Worm (Caenorhabditis elegans) whole organism, L2 larva: ENCODE data around the gene VW02B12L.2.

ENCODE experiments used
- C34F6.9 ChIP-seq: fragments of 150-350 bp; optimal IDR thresholded peaks from 2 replicates; lab custom pipeline; 2014; ENCODE audit warnings: missing biosample characterization, missing genetic modification characterization
- F13H6.1 ChIP-seq: sonication (generic microtip); optimal IDR thresholded peaks from 2 replicates; lab custom pipeline; 2016; ENCODE audit warnings: missing genetic modification characterization, missing compliant biosample characterization
- R02D3.7 ChIP-seq: fragments of 150-350 bp; optimal IDR thresholded peaks from 2 replicates; lab custom pipeline; 2014; ENCODE audit warnings: missing biosample characterization, missing genetic modification characterization
- Y55F3AM.14 ChIP-seq: fragments of 200-800 bp; sonication (Bioruptor generic); optimal IDR thresholded peaks from 2 replicates; lab custom pipeline; 2018; ENCODE audit warnings: mild to moderate bottlenecking, missing genetic modification characterization, missing compliant biosample characterization
- ZK546.5 ChIP-seq: sonication (generic microtip); optimal IDR thresholded peaks from 2 replicates; lab custom pipeline; 2017; ENCODE audit warnings: missing biosample characterization, missing genetic modification characterization
- alr-1 ChIP-seq: fragments of 150-350 bp; optimal IDR thresholded peaks from 2 replicates; lab custom pipeline; 2014; ENCODE audit warnings: missing biosample characterization, missing genetic modification characterization
- aly-2 ChIP-seq: fragments of 150-350 bp; optimal IDR thresholded peaks from 2 replicates; lab custom pipeline; 2014; ENCODE audit warnings: missing biosample characterization, missing genetic modification characterization
- ama-1 ChIP-seq: fragments of 150-350 bp; optimal IDR thresholded peaks from 2 replicates; lab custom pipeline; 2018; ENCODE audit warnings: inconsistent platforms
- blmp-1 ChIP-seq: sonication (generic microtip); optimal IDR thresholded peaks from 2 replicates; lab custom pipeline; 2017; ENCODE audit warnings: missing genetic modification characterization, mild to moderate bottlenecking, missing compliant biosample characterization, antibody characterized with exemption, moderate library complexity; ENCODE audit not compliant: insufficient read depth
- ceh-82 ChIP-seq: fragments of 150-350 bp; optimal IDR thresholded peaks from 2 replicates; lab custom pipeline; 2014; ENCODE audit warnings: missing biosample characterization, missing genetic modification characterization
- dmd-4 ChIP-seq: sonication (generic microtip); optimal IDR thresholded peaks from 2 replicates; lab custom pipeline; 2017; ENCODE audit warnings: missing biosample characterization, missing genetic modification characterization
- egl-27 ChIP-seq: sonication (generic microtip); optimal IDR thresholded peaks from 3 replicates; lab custom pipeline; 2017; ENCODE audit warnings: missing biosample characterization, missing genetic modification reagents, missing genetic modification characterization
- elt-3 ChIP-seq: sonication (generic microtip); optimal IDR thresholded peaks from 2 replicates; lab custom pipeline; 2017; ENCODE audit warnings: missing biosample characterization, missing genetic modification characterization
- fos-1 ChIP-seq: fragments of 150-350 bp; optimal IDR thresholded peaks from 2 replicates; lab custom pipeline; 2014; ENCODE audit warnings: missing biosample characterization, missing genetic modification characterization
- gmeb-1 ChIP-seq: fragments of 150-350 bp; optimal IDR thresholded peaks from 2 replicates; lab custom pipeline; 2014; ENCODE audit warnings: missing biosample characterization, missing genetic modification characterization
- lin-11 ChIP-seq: fragments of 150-350 bp; sonication (generic microtip); optimal IDR thresholded peaks from 2 replicates; lab custom pipeline; 2014; ENCODE audit warnings: missing biosample characterization, missing genetic modification characterization, inconsistent platforms, mixed read lengths
- lin-13 ChIP-seq: fragments of 150-350 bp; optimal IDR thresholded peaks from 2 replicates; lab custom pipeline; 2014; ENCODE audit warnings: missing biosample characterization, missing genetic modification reagents, missing genetic modification characterization
- lsy-2 ChIP-seq, 2 experiments: fragments of 150-350 bp in 1 of 2; sonication (generic microtip) in 1 of 2; optimal IDR thresholded peaks; 2 replicates each; lab custom pipeline; 2014 to 2017; ENCODE audit warnings: missing biosample characterization in 2 of 2, missing genetic modification characterization in 2 of 2
- mab-5 ChIP-seq: fragments of 150-350 bp; optimal IDR thresholded peaks from 2 replicates; lab custom pipeline; 2014; ENCODE audit warnings: missing biosample characterization, missing genetic modification characterization
- nhr-10 ChIP-seq: sonication (generic microtip); optimal IDR thresholded peaks from 2 replicates; lab custom pipeline; 2017; ENCODE audit warnings: missing biosample characterization, missing genetic modification characterization
- nhr-11 ChIP-seq: fragments of 150-350 bp; optimal IDR thresholded peaks from 2 replicates; lab custom pipeline; 2014; ENCODE audit warnings: missing biosample characterization, missing genetic modification characterization
- nhr-129 ChIP-seq: fragments of 150-350 bp; optimal IDR thresholded peaks from 2 replicates; lab custom pipeline; 2014; ENCODE audit warnings: missing biosample characterization, missing genetic modification characterization
- nhr-23 ChIP-seq: fragments of 150-350 bp; optimal IDR thresholded peaks from 2 replicates; lab custom pipeline; 2014; ENCODE audit warnings: missing biosample characterization, missing genetic modification reagents, missing genetic modification characterization
- nhr-237 ChIP-seq: fragments of 150-350 bp; optimal IDR thresholded peaks from 2 replicates; lab custom pipeline; 2014; ENCODE audit warnings: missing biosample characterization, missing genetic modification characterization
- nhr-25 ChIP-seq: fragments of 150-350 bp; sonication (generic microtip); optimal IDR thresholded peaks from 3 replicates; lab custom pipeline; 2014; ENCODE audit warnings: missing biosample characterization, missing genetic modification characterization
- nhr-6 ChIP-seq: fragments of 150-350 bp; optimal IDR thresholded peaks from 2 replicates; lab custom pipeline; 2014; ENCODE audit warnings: missing biosample characterization, missing genetic modification characterization
- nhr-77 ChIP-seq: fragments of 150-350 bp; optimal IDR thresholded peaks from 2 replicates; lab custom pipeline; 2014; ENCODE audit warnings: missing biosample characterization, missing genetic modification characterization
- peb-1 ChIP-seq: fragments of 150-350 bp; optimal IDR thresholded peaks from 2 replicates; lab custom pipeline; 2014; ENCODE audit warnings: missing biosample characterization, missing genetic modification characterization
- sem-4 ChIP-seq: fragments of 150-350 bp; optimal IDR thresholded peaks from 2 replicates; lab custom pipeline; 2014; ENCODE audit warnings: missing biosample characterization, missing genetic modification reagents, missing genetic modification characterization
- skn-1 ChIP-seq: sonication (generic microtip); optimal IDR thresholded peaks from 2 replicates; lab custom pipeline; 2017; ENCODE audit warnings: missing biosample characterization, missing genetic modification characterization
- sma-3 ChIP-seq: sonication (generic microtip); optimal IDR thresholded peaks from 2 replicates; lab custom pipeline; 2016; ENCODE audit warnings: missing genetic modification reagents, missing genetic modification characterization, missing compliant biosample characterization
- sma-9 ChIP-seq, 2 experiments: fragments of 150-350 bp in 1 of 2; sonication (generic microtip) in 1 of 2; optimal IDR thresholded peaks; 2 replicates each; lab custom pipeline; 2014 to 2016; ENCODE audit warnings: missing genetic modification characterization in 2 of 2, mild to moderate bottlenecking in 1 of 2, missing biosample characterization in 1 of 2, missing compliant biosample characterization in 1 of 2, missing genetic modification reagents in 1 of 2, moderate library complexity in 1 of 2
- snpc-4 ChIP-seq: fragments of 150-350 bp; optimal IDR thresholded peaks from 2 replicates; lab custom pipeline; 2014; ENCODE audit warnings: missing biosample characterization, missing genetic modification characterization
- unc-39 ChIP-seq: fragments of 150-350 bp; optimal IDR thresholded peaks from 2 replicates; lab custom pipeline; 2014; ENCODE audit warnings: missing biosample characterization, missing genetic modification characterization
- unc-55 ChIP-seq: fragments of 150-350 bp; sonication (generic microtip); optimal IDR thresholded peaks from 3 replicates; lab custom pipeline; 2014; ENCODE audit warnings: missing biosample characterization, missing genetic modification reagents, missing genetic modification characterization
- unc-62 ChIP-seq: fragments of 150-350 bp; optimal IDR thresholded peaks from 2 replicates; lab custom pipeline; 2014; ENCODE audit warnings: missing biosample characterization, missing genetic modification reagents, missing genetic modification characterization
- zag-1 ChIP-seq: fragments of 150-350 bp; optimal IDR thresholded peaks from 2 replicates; lab custom pipeline; 2014; ENCODE audit warnings: missing biosample characterization, missing genetic modification characterization
- ztf-1 ChIP-seq: fragments of 200-800 bp; sonication (Bioruptor generic); conservative IDR thresholded peaks from 2 replicates; pipeline ENCODE4 v1.3.6; 2022; ENCODE audit warnings: missing genetic modification characterization, missing compliant biosample characterization
- ztf-11 ChIP-seq: sonication (generic microtip); optimal IDR thresholded peaks from 2 replicates; lab custom pipeline; 2017; ENCODE audit warnings: missing biosample characterization, missing genetic modification characterization
- ztf-4 ChIP-seq: fragments of 150-350 bp; optimal IDR thresholded peaks from 2 replicates; lab custom pipeline; 2014; ENCODE audit warnings: missing biosample characterization, missing genetic modification characterization

Gene VW02B12L.2

ce11 chrII:11440265-11440664 is at the start of gene VW02B12L.2:
Gene VW02B12L.2, minus strand, starts transcription at chrII:11440329.
- TF ChIP-seq R02D3.7 (tag; lab: Kevin White, UChicago) (peak; percentile 73), nhr-129 (tag; lab: Kevin White, UChicago) (peak; percentile 51), aly-2 (tag; lab: Kevin White, UChicago) (no peak), gmeb-1 (tag; lab: Kevin White, UChicago) (peak; percentile 81), nhr-237 (no peak), C34F6.9 (tag; lab: Kevin White, UChicago) (peak; percentile 72), lin-13 (GFP tag; lab: Kevin White, UChicago) (peak; percentile 22), blmp-1 (tag; lab: Kevin White, UChicago) (peak; percentile 8), peb-1 (tag; lab: Kevin White, UChicago) (no peak), lsy-2 (tag; optimal IDR thresholded peaks at IDR 0.05; lab: Kevin White, UChicago) (peak; percentile 34 to 72), unc-55 (GFP tag; lab: Kevin White, UChicago) (peak; percentile 78), sma-9 (GFP tag; optimal IDR thresholded peaks at IDR 0.05; lab: Kevin White, UChicago) (peak; percentile 33), sma-9 (tag; optimal IDR thresholded peaks at IDR 0.05; lab: Kevin White, UChicago) (no peak), sem-4 (tag; lab: Kevin White, UChicago) (no peak)

- TF ChIP-seq lin-13 (GFP tag; lab: Kevin White, UChicago) (no peak), elt-3 (tag; lab: Kevin White, UChicago) (no peak), unc-39 (tag; lab: Kevin White, UChicago) (no peak), nhr-77 (no peak), lin-11 (tag; lab: Kevin White, UChicago) (no peak), alr-1 (tag; lab: Kevin White, UChicago) (no peak), C34F6.9 (tag; lab: Kevin White, UChicago) (no peak), unc-62 (GFP tag; lab: Kevin White, UChicago) (no peak), nhr-129 (tag; lab: Kevin White, UChicago) (no peak), ceh-82 (no peak), egl-27 (no peak), mab-5 (no peak)
These were observed 47.9 kb upstream of the VW02B12L.2 start, which contains the start of gene B0334.13 for ce11 chrII:11487999-11488398. Gene B0334.13, plus strand, starts transcription at chrII:11488299.

- TF ChIP-seq sma-3 (GFP tag; lab: Kevin White, UChicago), result peak; percentile 13
- TF ChIP-seq nhr-129 (tag; lab: Kevin White, UChicago), result no peak
- peak; percentile 19 for TF ChIP-seq nhr-25 (tag; lab: Kevin White, UChicago)
- TF ChIP-seq nhr-237, result no peak
These were observed 46.6 kb upstream of the VW02B12L.2 start, which contains the start of gene ttr-18 for ce11 chrII:11486698-11487234. Gene ttr-18, minus strand, starts transcription at chrII:11486748.

- TF ChIP-seq fos-1, result no peak
- TF ChIP-seq ztf-11 (tag; lab: Kevin White, UChicago), result no peak
- TF ChIP-seq blmp-1 (tag; lab: Kevin White, UChicago), result peak; percentile 8
- TF ChIP-seq lin-11 (tag; lab: Kevin White, UChicago), result no peak
- no peak for TF ChIP-seq alr-1 (tag; lab: Kevin White, UChicago)
These were observed 45.1 kb upstream of the VW02B12L.2 start, which contains the start of gene twk-5 for ce11 chrII:11485200-11485599. Gene twk-5, minus strand, starts transcription at chrII:11485300.

ce11 chrII:11484600-11484999 is 44.5 kb upstream of the VW02B12L.2 start:
- no peak for TF ChIP-seq nhr-23 (tag; lab: Kevin White, UChicago)
- TF ChIP-seq aly-2 (tag; lab: Kevin White, UChicago), result no peak
- no peak for TF ChIP-seq blmp-1 (tag; lab: Kevin White, UChicago)
- peak; percentile 23 for TF ChIP-seq nhr-6 (tag; lab: Kevin White, UChicago)
- peak; percentile 48 to 88 for TF ChIP-seq lsy-2 (tag; optimal IDR thresholded peaks at IDR 0.05; lab: Kevin White, UChicago)
- TF ChIP-seq alr-1 (tag; lab: Kevin White, UChicago), result no peak
- peak; percentile 35 for TF ChIP-seq egl-27
- peak; percentile 56 for TF ChIP-seq gmeb-1 (tag; lab: Kevin White, UChicago)
- TF ChIP-seq dmd-4 (tag; lab: Kevin White, UChicago), result no peak
- peak; percentile 19 for TF ChIP-seq snpc-4 (tag; lab: Kevin White, UChicago)
- TF ChIP-seq C34F6.9 (tag; lab: Kevin White, UChicago), result peak; percentile 78
- TF ChIP-seq peb-1 (tag; lab: Kevin White, UChicago), result no peak
- TF ChIP-seq zag-1 (tag; lab: Kevin White, UChicago), result peak; percentile 1
- TF ChIP-seq sem-4 (tag; lab: Kevin White, UChicago), result no peak
- TF ChIP-seq ztf-11 (tag; lab: Kevin White, UChicago), result no peak
- TF ChIP-seq unc-55 (GFP tag; lab: Kevin White, UChicago), result peak; percentile 74
- no peak for TF ChIP-seq R02D3.7 (tag; lab: Kevin White, UChicago)
- no peak for TF ChIP-seq ztf-1 (GFP tag; lab: Robert Waterston, UW)
- TF ChIP-seq lin-13 (GFP tag; lab: Kevin White, UChicago), result no peak
- TF ChIP-seq ZK546.5 (tag; lab: Kevin White, UChicago), result no peak
- no peak for TF ChIP-seq skn-1 (tag; lab: Kevin White, UChicago)
- TF ChIP-seq elt-3 (tag; lab: Kevin White, UChicago), result no peak
- TF ChIP-seq ztf-4 (tag; lab: Kevin White, UChicago), result peak; percentile 59
- TF ChIP-seq nhr-11, result peak; percentile 39
- TF ChIP-seq Y55F3AM.14 (GFP tag; lab: Kevin White, UChicago), result peak; percentile 85
- TF ChIP-seq nhr-10, result no peak
- TF ChIP-seq sma-3 (GFP tag; lab: Kevin White, UChicago), result peak; percentile 67
- TF ChIP-seq F13H6.1 (tag; lab: Kevin White, UChicago), result peak; percentile 48
- no peak for TF ChIP-seq unc-39 (tag; lab: Kevin White, UChicago)
- TF ChIP-seq ama-1 (lab: Kevin White, UChicago), result no peak
- TF ChIP-seq unc-62 (GFP tag; lab: Kevin White, UChicago), result no peak
- TF ChIP-seq nhr-25 (tag; lab: Kevin White, UChicago), result peak; percentile 58
- TF ChIP-seq ceh-82, result peak; percentile 59
